Fruit fly (Drosophila melanogaster): ENCODE results near the gene Bruce.

DNA sequence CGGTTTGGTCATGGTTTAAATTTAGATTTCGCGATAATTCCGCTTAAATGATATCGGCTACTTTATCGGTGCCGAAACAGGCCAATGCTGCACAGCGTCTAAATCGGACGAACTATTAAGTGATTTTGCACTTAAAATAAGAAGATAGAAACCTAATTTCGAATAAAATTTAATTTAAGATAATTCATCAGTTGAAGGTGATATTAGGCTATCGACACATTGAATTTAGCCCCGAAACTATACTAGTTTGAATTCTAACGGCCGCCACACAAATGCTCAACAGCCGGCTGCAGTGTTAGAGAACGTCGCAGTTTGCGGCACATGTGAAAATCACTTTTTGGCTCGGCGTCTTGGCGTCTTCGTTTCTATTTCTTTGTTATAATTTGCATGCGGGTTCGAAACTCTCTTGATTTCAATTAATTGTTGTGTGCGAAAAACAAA, 1.7 kb upstream of the Bruce start, which contains the start of gene sle:
- TF ChIP-seq Sox14 (GFP tag; optimal IDR thresholded peaks at IDR 0.05) (peak; percentile 74), Eip75B (GFP tag; optimal IDR thresholded peaks at IDR 0.05) (no peak), CG3919 (GFP tag; optimal IDR thresholded peaks at IDR 0.05) (no peak), CG15336 (GFP tag; IDR thresholded peaks at IDR 0.05) (no peak)

Data from whole organism, prepupa.